Fruit fly (Drosophila melanogaster) whole organism, embryonic: Measurements from ENCODE around the gene CG4783.
A peak's percentile ranks its signal among the peaks of the same experiment; 100 is the strongest.

Experiments used
- Adf1 ChIP-seq: fragments of 200-800 bp; sonication (Bioruptor generic); IDR thresholded peaks from 2 replicates; pipeline ENCODE4 v1.3.6; 2022; ENCODE audit warnings: missing biosample characterization, missing genetic modification characterization
- CG11085 ChIP-seq: fragments of 200-800 bp; sonication (Bioruptor generic); IDR thresholded peaks from 2 replicates; pipeline ENCODE4 v1.3.6; 2022; ENCODE audit warnings: missing biosample characterization, missing genetic modification characterization
- CG13123 ChIP-seq: fragments of 200-800 bp; sonication (Bioruptor generic); optimal IDR thresholded peaks from 2 replicates; lab custom pipeline; 2016; ENCODE audit warnings: missing biosample characterization, missing genetic modification characterization
- CG17186 ChIP-seq: fragments of 200-800 bp; sonication (Bioruptor generic); optimal IDR thresholded peaks from 3 replicates; lab custom pipeline; 2017; ENCODE audit warnings: missing biosample characterization, missing genetic modification reagents, missing genetic modification characterization
- CG2889 ChIP-seq: fragments of 200-800 bp; sonication (Bioruptor generic); IDR thresholded peaks from 3 replicates; pipeline ENCODE4 v1.3.6; 2022; ENCODE audit warnings: missing biosample characterization, missing genetic modification characterization
- CG30403 ChIP-seq: fragments of 200-800 bp; sonication (Bioruptor generic); optimal IDR thresholded peaks from 3 replicates; lab custom pipeline; 2016; ENCODE audit warnings: missing biosample characterization, missing genetic modification characterization
- CG3847 ChIP-seq: fragments of 200-800 bp; sonication (Bioruptor generic); IDR thresholded peaks from 2 replicates; pipeline ENCODE4 v1.3.6; 2022; ENCODE audit warnings: missing biosample characterization, missing genetic modification characterization
- CG42726 ChIP-seq: fragments of 200-800 bp; sonication (Bioruptor generic); IDR thresholded peaks from 2 replicates; pipeline ENCODE4 v1.3.6; 2022; ENCODE audit warnings: missing biosample characterization, missing genetic modification characterization; ENCODE audit not compliant: partially characterized antibody
- CG6689 ChIP-seq: fragments of 200-800 bp; sonication (Bioruptor generic); IDR thresholded peaks from 2 replicates; pipeline ENCODE4 v1.3.6; 2022; ENCODE audit warnings: missing biosample characterization, missing genetic modification characterization
- CG6813 ChIP-seq: fragments of 200-800 bp; sonication (Bioruptor generic); optimal IDR thresholded peaks from 2 replicates; lab custom pipeline; 2017; ENCODE audit warnings: missing biosample characterization, missing genetic modification characterization, mild to moderate bottlenecking, moderate library complexity, missing genetic modification reagents
- CG7271 ChIP-seq: fragments of 200-800 bp; sonication (Bioruptor generic); optimal IDR thresholded peaks from 2 replicates; lab custom pipeline; 2018; ENCODE audit warnings: missing biosample characterization, mild to moderate bottlenecking, missing genetic modification characterization, moderate library complexity
- CG7745 ChIP-seq: fragments of 200-800 bp; sonication (Bioruptor generic); optimal IDR thresholded peaks from 2 replicates; lab custom pipeline; 2018; ENCODE audit warnings: missing biosample characterization, mild to moderate bottlenecking, missing genetic modification characterization, moderate library complexity
- D ChIP-seq, 2 experiments: fragments of 200-800 bp in 1 of 2; fragments of >200 bp in 1 of 2; sonication (Bioruptor generic) in 1 of 2; optimal IDR thresholded peaks; 2 replicates in 1 of 2; 3 replicates in 1 of 2; lab custom pipeline; 2017; ENCODE audit warnings: mild to moderate bottlenecking in 1 of 2, missing biosample characterization in 1 of 2, missing genetic modification characterization in 1 of 2, missing genetic modification reagents in 1 of 2
- Dip2 ChIP-seq: fragments of 200-800 bp; sonication (Bioruptor generic); IDR thresholded peaks from 2 replicates; pipeline ENCODE4 v1.3.6; 2022; ENCODE audit warnings: missing biosample characterization, missing genetic modification characterization
- Elba2 ChIP-seq: fragments of 200-800 bp; sonication (Bioruptor generic); optimal IDR thresholded peaks from 3 replicates; lab custom pipeline; 2016; ENCODE audit warnings: missing biosample characterization, missing genetic modification characterization
- HmgZ ChIP-seq: fragments of 200-800 bp; sonication (Bioruptor generic); optimal IDR thresholded peaks from 2 replicates; lab custom pipeline; 2018; ENCODE audit warnings: missing biosample characterization, mild to moderate bottlenecking, missing genetic modification characterization
- Hmx ChIP-seq: fragments of 200-800 bp; sonication (Bioruptor generic); optimal IDR thresholded peaks from 2 replicates; lab custom pipeline; 2016; ENCODE audit warnings: missing biosample characterization, missing genetic modification characterization
- Hr78 ChIP-seq, 2 experiments: fragments of 200-800 bp in 1 of 2; fragments of >200 bp in 1 of 2; sonication (Bioruptor generic) in 1 of 2; optimal IDR thresholded peaks; 2 replicates each; lab custom pipeline; 2017 to 2019; ENCODE audit warnings: missing biosample characterization in 2 of 2, missing genetic modification characterization in 2 of 2, mild to moderate bottlenecking in 1 of 2, moderate library complexity in 1 of 2
- Kr ChIP-seq: fragments of 200-800 bp; sonication (Bioruptor generic); optimal IDR thresholded peaks from 2 replicates; lab custom pipeline; 2017; ENCODE audit warnings: missing biosample characterization, mild to moderate bottlenecking, missing genetic modification characterization
- Mad ChIP-seq: fragments of 200-800 bp; sonication (Bioruptor generic); optimal IDR thresholded peaks from 2 replicates; lab custom pipeline; 2016; ENCODE audit warnings: missing biosample characterization, missing genetic modification characterization
- Max ChIP-seq: fragments of 200-800 bp; sonication (Bioruptor generic); optimal IDR thresholded peaks from 2 replicates; lab custom pipeline; 2016; ENCODE audit warnings: missing biosample characterization, mild to moderate bottlenecking, missing genetic modification characterization
- NC2β ChIP-seq: fragments of 200-800 bp; sonication (Bioruptor generic); optimal IDR thresholded peaks from 2 replicates; lab custom pipeline; 2016; ENCODE audit warnings: missing biosample characterization, missing genetic modification characterization
- NFAT ChIP-seq: fragments of 200-800 bp; sonication (Bioruptor generic); IDR thresholded peaks from 2 replicates; pipeline ENCODE4 v1.3.6; 2022; ENCODE audit warnings: missing biosample characterization, missing genetic modification characterization
- Oli ChIP-seq: fragments of 200-800 bp; sonication (Bioruptor generic); optimal IDR thresholded peaks from 2 replicates; lab custom pipeline; 2018; ENCODE audit warnings: missing biosample characterization, mild to moderate bottlenecking, missing genetic modification characterization, moderate library complexity
- ap ChIP-seq: fragments of 200-800 bp; sonication (Bioruptor generic); IDR thresholded peaks from 2 replicates; pipeline ENCODE4 v1.3.6; 2022; ENCODE audit warnings: missing biosample characterization, missing genetic modification characterization
- az2 ChIP-seq: fragments of 200-800 bp; sonication (Bioruptor generic); optimal IDR thresholded peaks from 3 replicates; lab custom pipeline; 2016; ENCODE audit warnings: missing biosample characterization, missing genetic modification characterization
- bab2 ChIP-seq: fragments of 200-800 bp; sonication (Bioruptor generic); optimal IDR thresholded peaks from 2 replicates; lab custom pipeline; 2016; ENCODE audit warnings: missing biosample characterization, missing genetic modification characterization
- dmrt99B ChIP-seq: fragments of 200-800 bp; sonication (Bioruptor generic); optimal IDR thresholded peaks from 2 replicates; lab custom pipeline; 2018; ENCODE audit warnings: missing biosample characterization, mild to moderate bottlenecking, missing genetic modification characterization, moderate library complexity
- exex ChIP-seq: fragments of 200-800 bp; sonication (Bioruptor generic); optimal IDR thresholded peaks from 4 replicates; lab custom pipeline; 2018; ENCODE audit warnings: missing biosample characterization, mild to moderate bottlenecking, missing genetic modification characterization, moderate library complexity
- gsb ChIP-seq: fragments of 200-800 bp; sonication (Bioruptor generic); IDR thresholded peaks from 2 replicates; pipeline ENCODE4 v1.3.6; 2022; ENCODE audit warnings: missing biosample characterization, missing genetic modification characterization
- gsb-n ChIP-seq: fragments of 200-800 bp; sonication (Bioruptor generic); optimal IDR thresholded peaks from 3 replicates; lab custom pipeline; 2018; ENCODE audit warnings: missing biosample characterization, mild to moderate bottlenecking, missing genetic modification characterization
- lab ChIP-seq: fragments of 200-800 bp; sonication (Bioruptor generic); optimal IDR thresholded peaks from 3 replicates; lab custom pipeline; 2017; ENCODE audit warnings: missing biosample characterization, missing genetic modification characterization, mild to moderate bottlenecking, moderate library complexity, missing genetic modification reagents
- mirr ChIP-seq: fragments of 200-800 bp; sonication (Bioruptor generic); optimal IDR thresholded peaks from 3 replicates; lab custom pipeline; 2018; ENCODE audit warnings: missing biosample characterization, mild to moderate bottlenecking, missing genetic modification characterization
- oc ChIP-seq: fragments of 200-800 bp; sonication (Bioruptor generic); optimal IDR thresholded peaks from 2 replicates; lab custom pipeline; 2018; ENCODE audit warnings: missing biosample characterization, mild to moderate bottlenecking, missing genetic modification characterization, moderate library complexity
- org-1 ChIP-seq: fragments of 200-800 bp; sonication (Bioruptor generic); optimal IDR thresholded peaks from 2 replicates; lab custom pipeline; 2017; ENCODE audit warnings: missing biosample characterization, missing genetic modification characterization
- pita ChIP-seq: fragments of 200-800 bp; sonication (Bioruptor generic); optimal IDR thresholded peaks from 2 replicates; lab custom pipeline; 2017; ENCODE audit warnings: missing biosample characterization, mild to moderate bottlenecking, missing genetic modification characterization
- sc ChIP-seq, 3 experiments: fragments of >200 bp in 2 of 3; fragments of 200-800 bp in 1 of 3; sonication (Bioruptor generic) in 1 of 3; optimal IDR thresholded peaks; 2 replicates in 2 of 3; 3 replicates in 1 of 3; lab custom pipeline; 2017; ENCODE audit warnings: mild to moderate bottlenecking in 1 of 3, missing biosample characterization in 1 of 3, missing genetic modification characterization in 1 of 3, missing genetic modification reagents in 1 of 3
- sim ChIP-seq: fragments of 200-800 bp; sonication (Bioruptor generic); IDR thresholded peaks from 2 replicates; pipeline ENCODE4 v1.3.6; 2022; ENCODE audit warnings: missing biosample characterization, missing genetic modification characterization
- slp2 ChIP-seq: fragments of 200-800 bp; sonication (Bioruptor generic); optimal IDR thresholded peaks from 2 replicates; lab custom pipeline; 2016; ENCODE audit warnings: missing biosample characterization, missing genetic modification characterization
- sr ChIP-seq: fragments of 200-800 bp; sonication (Bioruptor generic); IDR thresholded peaks from 3 replicates; pipeline ENCODE4 v1.3.6; 2022; ENCODE audit warnings: missing biosample characterization, missing genetic modification characterization
- ttk ChIP-seq: fragments of 200-800 bp; sonication (Bioruptor generic); IDR thresholded peaks from 2 replicates; pipeline ENCODE4 v2.1.2; 2022; ENCODE audit warnings: missing biosample characterization, missing genetic modification characterization
- tup ChIP-seq: fragments of 200-800 bp; sonication (Bioruptor generic); optimal IDR thresholded peaks from 2 replicates; lab custom pipeline; 2016; ENCODE audit warnings: missing biosample characterization, mild to moderate bottlenecking, missing genetic modification characterization, moderate library complexity
- vfl ChIP-seq: fragments of 200-800 bp; sonication (Bioruptor generic); optimal IDR thresholded peaks from 2 replicates; lab custom pipeline; 2016; ENCODE audit warnings: missing biosample characterization, missing genetic modification characterization
- yki ChIP-seq: fragments of >200 bp; optimal IDR thresholded peaks from 3 replicates; lab custom pipeline; 2018
- z ChIP-seq: fragments of 200-800 bp; sonication (Bioruptor generic); IDR thresholded peaks from 3 replicates; pipeline ENCODE4 v1.3.6; 2022; ENCODE audit warnings: missing biosample characterization, missing genetic modification characterization
- zen ChIP-seq: fragments of 200-800 bp; sonication (Bioruptor generic); optimal IDR thresholded peaks from 3 replicates; lab custom pipeline; 2018; ENCODE audit warnings: missing biosample characterization, mild to moderate bottlenecking, missing genetic modification characterization, moderate library complexity
- zen2 ChIP-seq: fragments of 200-800 bp; sonication (Bioruptor generic); IDR thresholded peaks from 3 replicates; pipeline ENCODE4 v1.3.6; 2022; ENCODE audit warnings: missing biosample characterization, missing genetic modification characterization; ENCODE audit not compliant: partially characterized antibody

CG4783 gene

dm6 chr3R:19908863-19909343 lies 39.3 kb upstream of the CG4783 start (continued):
- TF ChIP-seq yki: no peak
- TF ChIP-seq bab2 (GFP tag; lab: Kevin White, UChicago): peak; percentile 52
- TF ChIP-seq gsb (GFP tag; lab: Robert Waterston, UW): peak; percentile 85
- TF ChIP-seq CG6689 (GFP tag; lab: Robert Waterston, UW): peak; percentile 87
- no peak for TF ChIP-seq CG7271 (tag; lab: Kevin White, UChicago)
- TF ChIP-seq zen: peak; percentile 5
- TF ChIP-seq mirr (GFP tag; lab: Kevin White, UChicago): peak; percentile 10
- TF ChIP-seq gsb-n (tag; lab: Kevin White, UChicago): peak; percentile 71
- no peak for TF ChIP-seq pita (GFP tag; lab: Kevin White, UChicago)
- peak; percentile 81 for TF ChIP-seq NFAT (GFP tag; lab: Robert Waterston, UW)
- peak; percentile 76 for TF ChIP-seq Adf1
- peak; percentile 76 for TF ChIP-seq oc (tag; lab: Kevin White, UChicago)
- peak; percentile 82 for TF ChIP-seq vfl (GFP tag; lab: Kevin White, UChicago)
- TF ChIP-seq CG42726 (GFP tag; lab: Robert Waterston, UW): no peak
- TF ChIP-seq CG7745 (tag; lab: Kevin White, UChicago): no peak
- TF ChIP-seq D (optimal IDR thresholded peaks at IDR 0.05; lab: Kevin White, UChicago): no peak
- peak; percentile 67 for TF ChIP-seq D (GFP tag; optimal IDR thresholded peaks at IDR 0.05; lab: Kevin White, UChicago)
- peak; percentile 67; the same call in 1 of the 2 replicates for TF ChIP-seq ap (GFP tag; lab: Robert Waterston, UW)
- TF ChIP-seq Hmx (GFP tag; lab: Kevin White, UChicago): no peak
- peak; percentile 82 for TF ChIP-seq ttk
- TF ChIP-seq az2: peak; percentile 89
- no peak for TF ChIP-seq sc (optimal IDR thresholded peaks at IDR 0.05; lab: Kevin White, UChicago)
- TF ChIP-seq sc (GFP tag; optimal IDR thresholded peaks at IDR 0.05; lab: Kevin White, UChicago): peak; percentile 61
- peak; percentile 83 for TF ChIP-seq CG30403 (GFP tag; lab: Kevin White, UChicago)
- peak; percentile 78 for TF ChIP-seq slp2 (GFP tag; lab: Kevin White, UChicago)
- TF ChIP-seq NC2β (GFP tag; lab: Kevin White, UChicago): peak; percentile 61
- peak; percentile 85 for TF ChIP-seq CG2889 (GFP tag; lab: Robert Waterston, UW)
- TF ChIP-seq Kr (GFP tag; lab: Kevin White, UChicago): no peak
- peak; percentile 83 for TF ChIP-seq CG6813 (GFP tag; lab: Kevin White, UChicago)
- TF ChIP-seq lab (GFP tag; lab: Kevin White, UChicago): peak; percentile 90
- peak; percentile 60; the same call in 1 of the 2 replicates for TF ChIP-seq sim
- no peak for TF ChIP-seq Elba2
- TF ChIP-seq tup (GFP tag; lab: Kevin White, UChicago): peak; percentile 28
- peak; percentile 89 for TF ChIP-seq dmrt99B
- peak; percentile 77 for TF ChIP-seq org-1 (GFP tag; lab: Kevin White, UChicago)
- no peak; the same call in 2 of the 3 replicates for TF ChIP-seq z (GFP tag; lab: Robert Waterston, UW)
- TF ChIP-seq Hr78 (GFP tag; optimal IDR thresholded peaks at IDR 0.05; lab: Kevin White, UChicago): peak in 1 of 2 experiments; percentile 16
- peak; percentile 43; the same call in 2 of the 3 replicates for TF ChIP-seq sr (GFP tag; lab: Robert Waterston, UW)
- peak; percentile 88 for TF ChIP-seq Oli (tag; lab: Kevin White, UChicago)
- no peak for TF ChIP-seq zen2 (GFP tag; lab: Robert Waterston, UW)
- TF ChIP-seq CG3847 (GFP tag; lab: Robert Waterston, UW): peak; percentile 78
- peak; percentile 65 for TF ChIP-seq CG13123
- peak; percentile 66 for TF ChIP-seq CG11085 (GFP tag; lab: Robert Waterston, UW)
- TF ChIP-seq exex (tag; lab: Kevin White, UChicago): peak; percentile 87
- peak; percentile 57 for TF ChIP-seq CG17186 (GFP tag; lab: Kevin White, UChicago)
- peak; percentile 54 for TF ChIP-seq Max (GFP tag; lab: Kevin White, UChicago)
- TF ChIP-seq Mad: peak; percentile 80
- TF ChIP-seq HmgZ (tag; lab: Kevin White, UChicago): peak; percentile 77
- 0 out of 2 replicates have a peak, but pooled peaks have one; percentile 36 for TF ChIP-seq Dip2 (GFP tag; lab: Robert Waterston, UW)
